Fruit fly (Drosophila melanogaster) whole organism, embryonic: Measurements from ENCODE around the gene CG6791.
A peak's percentile ranks its signal among the peaks of the same experiment; 100 is the strongest.

Experiments
- Awh ChIP-seq: fragments of 200-800 bp; sonication (Bioruptor generic); IDR thresholded peaks from 2 replicates; pipeline ENCODE4, ENCODE4 v1.3.6; 2022; ENCODE audit warnings: missing biosample characterization, missing genetic modification characterization
- CG1024 ChIP-seq: fragments of 200-800 bp; sonication (Bioruptor generic); IDR thresholded peaks from 2 replicates; pipeline ENCODE4 v1.3.6; 2022; ENCODE audit warnings: missing biosample characterization, missing genetic modification characterization
- CG10431 ChIP-seq: fragments of 200-800 bp; sonication (Bioruptor generic); optimal IDR thresholded peaks from 3 replicates; lab custom pipeline; 2018; ENCODE audit warnings: missing biosample characterization, mild to moderate bottlenecking, missing genetic modification characterization
- CG10959 ChIP-seq: fragments of 200-800 bp; sonication (Bioruptor generic); IDR thresholded peaks from 2 replicates; pipeline ENCODE4 v1.3.6; 2022; ENCODE audit warnings: missing biosample characterization, missing genetic modification characterization
- CG11504 ChIP-seq: fragments of 200-800 bp; sonication (Bioruptor generic); optimal IDR thresholded peaks from 3 replicates; lab custom pipeline; 2019; ENCODE audit warnings: missing biosample characterization, mild to moderate bottlenecking, missing genetic modification characterization, moderate library complexity
- CG1647 ChIP-seq: fragments of 200-800 bp; sonication (Bioruptor generic); optimal IDR thresholded peaks from 3 replicates; lab custom pipeline; 2016; ENCODE audit warnings: missing biosample characterization, missing genetic modification characterization
- CG17385 ChIP-seq: fragments of 200-800 bp; sonication (Bioruptor generic); optimal IDR thresholded peaks from 3 replicates; lab custom pipeline; 2018; ENCODE audit warnings: missing biosample characterization, mild to moderate bottlenecking, missing genetic modification characterization
- CG18011 ChIP-seq: fragments of 200-800 bp; sonication (Bioruptor generic); optimal IDR thresholded peaks from 2 replicates; lab custom pipeline; 2017; ENCODE audit warnings: missing biosample characterization, missing genetic modification characterization, mild to moderate bottlenecking, moderate library complexity, missing genotype
- CG18599 ChIP-seq: fragments of 200-800 bp; sonication (Bioruptor generic); optimal IDR thresholded peaks from 3 replicates; lab custom pipeline; 2017; ENCODE audit warnings: missing biosample characterization, missing genetic modification characterization, mild to moderate bottlenecking, moderate library complexity, missing genetic modification reagents
- CG31441 ChIP-seq: fragments of 200-800 bp; sonication (Bioruptor generic); IDR thresholded peaks from 2 replicates; pipeline ENCODE4 v1.3.6; 2022; ENCODE audit warnings: missing biosample characterization, missing genetic modification characterization
- CG42726 ChIP-seq: fragments of 200-800 bp; sonication (Bioruptor generic); IDR thresholded peaks from 2 replicates; pipeline ENCODE4 v1.3.6; 2022; ENCODE audit warnings: missing biosample characterization, missing genetic modification characterization; ENCODE audit not compliant: partially characterized antibody
- CG4854 ChIP-seq: fragments of 200-800 bp; sonication (Bioruptor generic); optimal IDR thresholded peaks from 2 replicates; lab custom pipeline; 2016; ENCODE audit warnings: missing biosample characterization, missing genetic modification characterization, inconsistent platforms
- CG5245 ChIP-seq: fragments of 200-800 bp; sonication (Bioruptor generic); optimal IDR thresholded peaks from 3 replicates; lab custom pipeline; 2016; ENCODE audit warnings: missing biosample characterization, missing genetic modification characterization
- CG5953 ChIP-seq: fragments of 200-800 bp; sonication (Bioruptor generic); IDR thresholded peaks from 2 replicates; pipeline ENCODE4 v1.3.6; 2022; ENCODE audit warnings: missing biosample characterization, missing genetic modification characterization
- CG6254 ChIP-seq: fragments of 200-800 bp; sonication (Bioruptor generic); optimal IDR thresholded peaks from 3 replicates; lab custom pipeline; 2017; ENCODE audit warnings: mild to moderate bottlenecking, missing biosample characterization, missing genetic modification reagents, missing genetic modification characterization
- CG6689 ChIP-seq: fragments of 200-800 bp; sonication (Bioruptor generic); IDR thresholded peaks from 2 replicates; pipeline ENCODE4 v1.3.6; 2022; ENCODE audit warnings: missing biosample characterization, missing genetic modification characterization
- CG8089 ChIP-seq: fragments of 200-800 bp; sonication (Bioruptor generic); optimal IDR thresholded peaks from 3 replicates; lab custom pipeline; 2016; ENCODE audit warnings: missing biosample characterization, missing genetic modification characterization
- CG9932 ChIP-seq: fragments of 200-800 bp; sonication (Bioruptor generic); IDR thresholded peaks from 2 replicates; pipeline ENCODE4 v1.3.6; 2022; ENCODE audit warnings: missing biosample characterization, missing genetic modification characterization
- Chrac-16 ChIP-seq: fragments of 200-800 bp; sonication (Bioruptor generic); optimal IDR thresholded peaks from 3 replicates; lab custom pipeline; 2016; ENCODE audit warnings: missing biosample characterization, missing genetic modification characterization
- CkIIα-i1 ChIP-seq: fragments of 200-800 bp; sonication (Bioruptor generic); IDR thresholded peaks from 2 replicates; pipeline ENCODE4 v1.3.6; 2022; ENCODE audit warnings: missing biosample characterization, missing genetic modification characterization
- Dip2 ChIP-seq: fragments of 200-800 bp; sonication (Bioruptor generic); IDR thresholded peaks from 2 replicates; pipeline ENCODE4 v1.3.6; 2022; ENCODE audit warnings: missing biosample characterization, missing genetic modification characterization
- Dref ChIP-seq: fragments of 200-800 bp; sonication (Bioruptor generic); IDR thresholded peaks from 2 replicates; pipeline ENCODE4 v1.3.6; 2022; ENCODE audit warnings: missing biosample characterization, missing genetic modification characterization
- Ets97D ChIP-seq: fragments of 200-800 bp; sonication (Bioruptor generic); optimal IDR thresholded peaks from 3 replicates; lab custom pipeline; 2016; ENCODE audit warnings: missing biosample characterization, missing genetic modification characterization
- Gug ChIP-seq: fragments of 200-800 bp; sonication (Bioruptor generic); IDR thresholded peaks from 4 replicates; pipeline ENCODE4 v1.3.6; 2022; ENCODE audit warnings: missing biosample characterization, missing genetic modification characterization
- HHEX ChIP-seq: fragments of 200-800 bp; sonication (Bioruptor generic); optimal IDR thresholded peaks from 3 replicates; lab custom pipeline; 2017; ENCODE audit warnings: missing biosample characterization, mild to moderate bottlenecking, missing genetic modification characterization, missing genetic modification reagents
- Hey ChIP-seq: fragments of 200-800 bp; sonication (Bioruptor generic); optimal IDR thresholded peaks from 3 replicates; lab custom pipeline; 2018; ENCODE audit warnings: missing biosample characterization, mild to moderate bottlenecking, missing genetic modification characterization
- Lpt ChIP-seq: fragments of >200 bp; optimal IDR thresholded peaks from 2 replicates; lab custom pipeline; 2018; ENCODE audit warnings: missing biosample characterization, missing genetic modification characterization
- MBD-R2 ChIP-seq: fragments of 200-800 bp; sonication (Bioruptor generic); IDR thresholded peaks from 2 replicates; pipeline ENCODE4 v1.3.6; 2022; ENCODE audit warnings: missing biosample characterization, missing genetic modification characterization
- Nf-YA ChIP-seq: fragments of 200-800 bp; sonication (Bioruptor generic); IDR thresholded peaks from 2 replicates; pipeline ENCODE4 v1.3.6; 2022; ENCODE audit warnings: missing biosample characterization, missing genetic modification characterization
- Optix ChIP-seq: fragments of 200-800 bp; sonication (Bioruptor generic); IDR thresholded peaks from 3 replicates; pipeline ENCODE4 v1.3.6; 2022; ENCODE audit warnings: missing biosample characterization, missing genetic modification characterization
- Six4 ChIP-seq: fragments of 200-800 bp; sonication (Bioruptor generic); optimal IDR thresholded peaks from 2 replicates; lab custom pipeline; 2016; ENCODE audit warnings: missing biosample characterization, missing genetic modification characterization
- Spps ChIP-seq: fragments of 200-800 bp; sonication (Bioruptor generic); optimal IDR thresholded peaks from 2 replicates; lab custom pipeline; 2018; ENCODE audit warnings: missing biosample characterization, mild to moderate bottlenecking, missing genetic modification characterization
- al ChIP-seq: fragments of 200-800 bp; sonication (Bioruptor generic); IDR thresholded peaks from 2 replicates; pipeline ENCODE4 v1.3.6; 2022; ENCODE audit warnings: missing biosample characterization, missing genetic modification characterization
- br ChIP-seq: fragments of >200 bp; optimal IDR thresholded peaks from 2 replicates; lab custom pipeline; 2017
- danr ChIP-seq: fragments of 200-800 bp; sonication (Bioruptor generic); IDR thresholded peaks from 2 replicates; pipeline ENCODE4 v1.3.6; 2022; ENCODE audit warnings: missing biosample characterization, missing genetic modification characterization
- dimm ChIP-seq: fragments of 200-800 bp; sonication (Bioruptor generic); IDR thresholded peaks from 2 replicates; pipeline ENCODE4 v1.3.6; 2022; ENCODE audit warnings: missing biosample characterization, missing genetic modification characterization
- disco-r ChIP-seq: fragments of 200-800 bp; sonication (Bioruptor generic); optimal IDR thresholded peaks from 2 replicates; lab custom pipeline; 2016; ENCODE audit warnings: missing biosample characterization, missing genetic modification characterization
- emc ChIP-seq: fragments of 200-800 bp; sonication (Bioruptor generic); optimal IDR thresholded peaks from 2 replicates; lab custom pipeline; 2016; ENCODE audit warnings: missing biosample characterization, missing genetic modification characterization
- gfzf ChIP-seq: fragments of 200-800 bp; sonication (Bioruptor generic); optimal IDR thresholded peaks from 2 replicates; lab custom pipeline; 2016; ENCODE audit warnings: missing biosample characterization, mild to moderate bottlenecking, missing genetic modification characterization, moderate library complexity
- lab ChIP-seq: fragments of 200-800 bp; sonication (Bioruptor generic); optimal IDR thresholded peaks from 3 replicates; lab custom pipeline; 2017; ENCODE audit warnings: missing biosample characterization, missing genetic modification characterization, mild to moderate bottlenecking, moderate library complexity, missing genetic modification reagents
- luna ChIP-seq: fragments of 200-800 bp; sonication (Bioruptor generic); optimal IDR thresholded peaks from 2 replicates; lab custom pipeline; 2016; ENCODE audit warnings: missing biosample characterization, missing genetic modification characterization
- psq ChIP-seq: fragments of 200-800 bp; sonication (Bioruptor generic); optimal IDR thresholded peaks from 2 replicates; lab custom pipeline; 2017; ENCODE audit warnings: missing biosample characterization, missing genetic modification characterization
- row ChIP-seq: fragments of 200-800 bp; sonication (Bioruptor generic); IDR thresholded peaks from 3 replicates; pipeline ENCODE4 v1.3.6; 2022; ENCODE audit warnings: missing biosample characterization, missing genetic modification characterization
- sc ChIP-seq, 3 experiments: fragments of >200 bp in 2 of 3; fragments of 200-800 bp in 1 of 3; sonication (Bioruptor generic) in 1 of 3; optimal IDR thresholded peaks; 2 replicates in 2 of 3; 3 replicates in 1 of 3; lab custom pipeline; 2017; ENCODE audit warnings: mild to moderate bottlenecking in 1 of 3, missing biosample characterization in 1 of 3, missing genetic modification characterization in 1 of 3, missing genetic modification reagents in 1 of 3
- sd ChIP-seq: fragments of 200-800 bp; sonication (Bioruptor generic); optimal IDR thresholded peaks from 3 replicates; lab custom pipeline; 2018; ENCODE audit warnings: missing biosample characterization, mild to moderate bottlenecking, missing genetic modification characterization, moderate library complexity
- sna ChIP-seq: fragments of 200-800 bp; sonication (Bioruptor generic); IDR thresholded peaks from 2 replicates; pipeline ENCODE4 v1.3.6; 2022; ENCODE audit warnings: missing biosample characterization, missing genetic modification characterization; ENCODE audit not compliant: partially characterized antibody
- sob ChIP-seq: fragments of 200-800 bp; sonication (Bioruptor generic); IDR thresholded peaks from 2 replicates; pipeline ENCODE4 v1.3.6; 2022; ENCODE audit warnings: missing biosample characterization, missing genetic modification characterization
- ttk ChIP-seq: fragments of 200-800 bp; sonication (Bioruptor generic); IDR thresholded peaks from 2 replicates; pipeline ENCODE4 v2.1.2; 2022; ENCODE audit warnings: missing biosample characterization, missing genetic modification characterization
- usp ChIP-seq: fragments of >200 bp; optimal IDR thresholded peaks from 2 replicates; lab custom pipeline; 2017; ENCODE audit warnings: missing biosample characterization, missing genetic modification characterization
- vnd ChIP-seq: fragments of 200-800 bp; sonication (Bioruptor generic); IDR thresholded peaks from 3 replicates; pipeline ENCODE4 v1.3.6; 2022; ENCODE audit warnings: missing biosample characterization, missing genetic modification characterization; ENCODE audit not compliant: partially characterized antibody

The CG6791 gene

dm6 chr3R:11619709-11620409 is 29.9 kb upstream of the CG6791 start, which contains the start of the genes Jupiter and CG14710 (continued):
- TF ChIP-seq Nf-YA (GFP tag; lab: Robert Waterston, UW), result no peak
- peak; percentile 50; the same call in 1 of the 2 replicates for TF ChIP-seq al (GFP tag; lab: Robert Waterston, UW)
- TF ChIP-seq luna, result no peak
- TF ChIP-seq HHEX (GFP tag; lab: Kevin White, UChicago), result no peak
- no peak for TF ChIP-seq CkIIα-i1
- TF ChIP-seq emc (GFP tag; lab: Kevin White, UChicago), result peak; percentile 60
- TF ChIP-seq CG6689 (GFP tag; lab: Robert Waterston, UW), result peak; percentile 43
- TF ChIP-seq CG42726 (GFP tag; lab: Robert Waterston, UW), result no peak
- TF ChIP-seq psq, result no peak
- 0 out of 2 replicates have a peak, but pooled peaks have one; percentile 18 for TF ChIP-seq CG10959 (GFP tag; lab: Robert Waterston, UW)
- TF ChIP-seq gfzf (GFP tag; lab: Kevin White, UChicago), result peak; percentile 100
- 0 out of 2 replicates have a peak, but pooled peaks have one; percentile 6 for TF ChIP-seq danr (GFP tag; lab: Robert Waterston, UW)
- TF ChIP-seq Gug, result peak; percentile 84
- TF ChIP-seq ttk (GFP tag; lab: Robert Waterston, UW), result peak; percentile 47; the same call in 1 of the 2 replicates
- TF ChIP-seq row (GFP tag; lab: Robert Waterston, UW), result peak; percentile 89
- TF ChIP-seq CG17385 (GFP tag; lab: Kevin White, UChicago), result no peak
- peak; percentile 73 for TF ChIP-seq Chrac-16 (GFP tag; lab: Kevin White, UChicago)
- peak; percentile 77 for TF ChIP-seq CG8089 (GFP tag; lab: Kevin White, UChicago)
- no peak for TF ChIP-seq Spps (tag; lab: Kevin White, UChicago)
- TF ChIP-seq CG1647 (GFP tag; lab: Kevin White, UChicago), result peak; percentile 33
- TF ChIP-seq CG5245, result peak; percentile 31
- TF ChIP-seq vnd (GFP tag; lab: Robert Waterston, UW), result no peak
- TF ChIP-seq CG6254, result no peak
- TF ChIP-seq br (lab: Kevin White, UChicago), result no peak
- no peak for TF ChIP-seq Hey (tag; lab: Kevin White, UChicago)
- peak; percentile 78 for TF ChIP-seq sob (GFP tag; lab: Robert Waterston, UW)
- no peak for TF ChIP-seq sna (GFP tag; lab: Robert Waterston, UW)
- no peak for TF ChIP-seq CG5953 (GFP tag; lab: Robert Waterston, UW)
- no peak for TF ChIP-seq Six4 (GFP tag; lab: Kevin White, UChicago)
- TF ChIP-seq Lpt (GFP tag; lab: Kevin White, UChicago), result no peak
- TF ChIP-seq CG9932 (GFP tag; lab: Robert Waterston, UW), result peak; percentile 93
- peak; percentile 6 for TF ChIP-seq CG18011 (GFP tag; lab: Kevin White, UChicago)
- TF ChIP-seq lab (GFP tag; lab: Kevin White, UChicago), result no peak
- TF ChIP-seq Awh (GFP tag; lab: Robert Waterston, UW), result no peak
- peak; percentile 93 for TF ChIP-seq Ets97D (GFP tag; lab: Kevin White, UChicago)
- peak; percentile 43 for TF ChIP-seq CG4854 (GFP tag; lab: Kevin White, UChicago)
- peak; percentile 68; the same call in 2 of the 3 replicates for TF ChIP-seq Optix
- no peak for TF ChIP-seq sc (optimal IDR thresholded peaks at IDR 0.05; lab: Kevin White, UChicago)
- TF ChIP-seq sc (GFP tag; optimal IDR thresholded peaks at IDR 0.05; lab: Kevin White, UChicago), result no peak
- TF ChIP-seq dimm (GFP tag; lab: Robert Waterston, UW), result no peak
- TF ChIP-seq CG10431 (GFP tag; lab: Kevin White, UChicago), result peak; percentile 31
- no peak for TF ChIP-seq usp (GFP tag; lab: Kevin White, UChicago)
- peak; percentile 51 for TF ChIP-seq CG18599 (GFP tag; lab: Kevin White, UChicago)
- TF ChIP-seq CG1024 (GFP tag; lab: Robert Waterston, UW), result peak; percentile 38; the same call in 1 of the 2 replicates
- TF ChIP-seq MBD-R2 (GFP tag; lab: Robert Waterston, UW), result peak; percentile 97
- TF ChIP-seq Dip2 (GFP tag; lab: Robert Waterston, UW), result no peak
- TF ChIP-seq disco-r (GFP tag; lab: Kevin White, UChicago), result peak; percentile 37
- TF ChIP-seq CG31441, result 0 out of 2 replicates have a peak, but pooled peaks have one; percentile 31
- TF ChIP-seq CG11504, result peak; percentile 63
- peak; percentile 49 for TF ChIP-seq Dref (GFP tag; lab: Robert Waterston, UW)
- TF ChIP-seq sd (tag; lab: Kevin White, UChicago), result peak; percentile 60
